Fruit fly (Drosophila melanogaster) whole organism, prepupa: Measurements from ENCODE around the gene CG33169.

ENCODE experiments used
- Blimp-1 ChIP-seq: fragments of 200-800 bp; sonication (Bioruptor generic); optimal IDR thresholded peaks from 3 replicates; lab custom pipeline; 2017; ENCODE audit warnings: missing biosample characterization, missing genetic modification characterization, mild to moderate bottlenecking, moderate library complexity, missing genetic modification reagents
- CG10631 ChIP-seq: fragments of 200-800 bp; sonication (Bioruptor generic); optimal IDR thresholded peaks from 2 replicates; lab custom pipeline; 2016; ENCODE audit warnings: missing biosample characterization, missing genetic modification characterization
- CG11762 ChIP-seq: fragments of 200-800 bp; sonication (Bioruptor generic); optimal IDR thresholded peaks from 3 replicates; lab custom pipeline; 2016; ENCODE audit warnings: missing biosample characterization, missing genetic modification characterization; ENCODE audit not compliant: insufficient read depth
- CG15336 ChIP-seq: fragments of 200-800 bp; sonication (Bioruptor generic); IDR thresholded peaks from 2 replicates; pipeline ENCODE4 v1.3.6; 2022; ENCODE audit warnings: missing biosample characterization, missing genetic modification characterization
- CG1621 ChIP-seq: fragments of 200-800 bp; sonication (Bioruptor generic); optimal IDR thresholded peaks from 3 replicates; lab custom pipeline; 2018; ENCODE audit warnings: missing biosample characterization, mild to moderate bottlenecking, missing genetic modification characterization
- CG16779 ChIP-seq: fragments of 200-800 bp; sonication (Bioruptor generic); optimal IDR thresholded peaks from 3 replicates; lab custom pipeline; 2017; ENCODE audit warnings: missing biosample characterization, mild to moderate bottlenecking, missing genetic modification characterization
- CG31627 ChIP-seq: fragments of 200-800 bp; sonication (Bioruptor generic); optimal IDR thresholded peaks from 3 replicates; lab custom pipeline; 2016; ENCODE audit warnings: missing biosample characterization, missing genetic modification characterization
- CG34406 ChIP-seq: fragments of 200-800 bp; sonication (Bioruptor generic); optimal IDR thresholded peaks from 3 replicates; lab custom pipeline; 2016; ENCODE audit warnings: missing biosample characterization, missing genetic modification characterization
- CG3919 ChIP-seq: fragments of 200-800 bp; sonication (Bioruptor generic); optimal IDR thresholded peaks from 3 replicates; lab custom pipeline; 2016; ENCODE audit warnings: missing biosample characterization, missing genetic modification characterization
- CG4318 ChIP-seq: fragments of 200-800 bp; sonication (Bioruptor generic); optimal IDR thresholded peaks from 3 replicates; lab custom pipeline; 2017; ENCODE audit warnings: missing biosample characterization, mild to moderate bottlenecking, missing genetic modification characterization
- CG6163 ChIP-seq: fragments of 200-800 bp; sonication (Bioruptor generic); IDR thresholded peaks from 3 replicates; pipeline ENCODE4 v1.3.6; 2022; ENCODE audit warnings: missing biosample characterization, missing genetic modification characterization
- CG6276 ChIP-seq: fragments of 200-800 bp; sonication (Bioruptor generic); optimal IDR thresholded peaks from 2 replicates; lab custom pipeline; 2017; ENCODE audit warnings: missing biosample characterization, mild to moderate bottlenecking, missing genetic modification characterization
- CG6792 ChIP-seq: fragments of 200-800 bp; sonication (Bioruptor generic); optimal IDR thresholded peaks from 3 replicates; lab custom pipeline; 2016; ENCODE audit warnings: missing biosample characterization, missing genetic modification characterization
- CG6808 ChIP-seq: fragments of 200-800 bp; sonication (Bioruptor generic); optimal IDR thresholded peaks from 3 replicates; lab custom pipeline; 2017; ENCODE audit warnings: missing biosample characterization, missing genetic modification characterization, mild to moderate bottlenecking, moderate library complexity, missing genetic modification reagents
- CG6854 ChIP-seq: fragments of 200-800 bp; sonication (Bioruptor generic); optimal IDR thresholded peaks from 2 replicates; lab custom pipeline; 2017; ENCODE audit warnings: missing biosample characterization, mild to moderate bottlenecking, missing genetic modification characterization
- CG7368 ChIP-seq: fragments of 200-800 bp; sonication (Bioruptor generic); optimal IDR thresholded peaks from 3 replicates; lab custom pipeline; 2016; ENCODE audit warnings: missing biosample characterization, missing genetic modification characterization
- CG8119 ChIP-seq: fragments of 200-800 bp; sonication (Bioruptor generic); IDR thresholded peaks from 3 replicates; pipeline ENCODE4 v1.3.6; 2022; ENCODE audit warnings: missing biosample characterization, missing genetic modification characterization
- CG8319 ChIP-seq: fragments of 200-800 bp; sonication (Bioruptor generic); optimal IDR thresholded peaks from 3 replicates; lab custom pipeline; 2016; ENCODE audit warnings: missing biosample characterization, missing genetic modification characterization
- CG8632 ChIP-seq: fragments of 200-800 bp; sonication (Bioruptor generic); optimal IDR thresholded peaks from 3 replicates; lab custom pipeline; 2016; ENCODE audit warnings: missing biosample characterization, missing genetic modification characterization
- Eip75B ChIP-seq: fragments of 200-800 bp; sonication (Bioruptor generic); optimal IDR thresholded peaks from 3 replicates; lab custom pipeline; 2016; ENCODE audit warnings: missing biosample characterization, missing genetic modification characterization
- Eip78C ChIP-seq: fragments of 200-800 bp; sonication (Bioruptor generic); peaks from one replicate; lab custom pipeline; 2016; ENCODE audit warnings: missing biosample characterization, missing genetic modification characterization
- Eip93F ChIP-seq: fragments of 200-800 bp; sonication (Bioruptor generic); optimal IDR thresholded peaks from 2 replicates; lab custom pipeline; 2016; ENCODE audit warnings: missing biosample characterization, mild to moderate bottlenecking, missing genetic modification characterization
- Ets21C ChIP-seq: fragments of 200-800 bp; sonication (Bioruptor generic); optimal IDR thresholded peaks from 3 replicates; lab custom pipeline; 2016; ENCODE audit warnings: missing biosample characterization, missing genetic modification characterization
- Hr39 ChIP-seq: fragments of 200-800 bp; sonication (Bioruptor generic); optimal IDR thresholded peaks from 2 replicates; lab custom pipeline; 2016; ENCODE audit warnings: missing biosample characterization, missing genetic modification characterization
- Hr4 ChIP-seq: fragments of 200-800 bp; sonication (Bioruptor generic); optimal IDR thresholded peaks from 3 replicates; lab custom pipeline; 2016; ENCODE audit warnings: missing biosample characterization, missing genetic modification characterization
- OdsH ChIP-seq: fragments of 200-800 bp; sonication (Bioruptor generic); optimal IDR thresholded peaks from 3 replicates; lab custom pipeline; 2016; ENCODE audit warnings: missing biosample characterization, missing genetic modification characterization
- Smox ChIP-seq: fragments of 200-800 bp; sonication (Bioruptor generic); optimal IDR thresholded peaks from 3 replicates; lab custom pipeline; 2016; ENCODE audit warnings: missing biosample characterization, missing genetic modification characterization
- Sox14 ChIP-seq: fragments of 200-800 bp; sonication (Bioruptor generic); optimal IDR thresholded peaks from 3 replicates; lab custom pipeline; 2016; ENCODE audit warnings: missing biosample characterization, missing genetic modification characterization
- achi ChIP-seq: fragments of 200-800 bp; sonication (Bioruptor generic); optimal IDR thresholded peaks from 3 replicates; lab custom pipeline; 2016; ENCODE audit warnings: missing biosample characterization, missing genetic modification characterization
- cyc ChIP-seq: fragments of 200-800 bp; sonication (Bioruptor generic); optimal IDR thresholded peaks from 3 replicates; lab custom pipeline; 2016; ENCODE audit warnings: missing biosample characterization, missing genetic modification characterization
- dac ChIP-seq: fragments of 200-800 bp; sonication (Bioruptor generic); optimal IDR thresholded peaks from 2 replicates; lab custom pipeline; 2017; ENCODE audit warnings: missing biosample characterization, mild to moderate bottlenecking, missing genetic modification characterization
- dsx ChIP-seq: fragments of 200-800 bp; optimal IDR thresholded peaks from 3 replicates; lab custom pipeline; 2019; ENCODE audit warnings: missing biosample characterization, mild to moderate bottlenecking, missing genetic modification characterization, moderate library complexity; ENCODE audit not compliant: poor library complexity, severe bottlenecking
- esn ChIP-seq: fragments of 200-800 bp; sonication (Bioruptor generic); optimal IDR thresholded peaks from 2 replicates; lab custom pipeline; 2016; ENCODE audit warnings: missing biosample characterization, mild to moderate bottlenecking, missing genetic modification characterization, moderate library complexity
- fkh ChIP-seq: fragments of 200-800 bp; sonication (Bioruptor generic); optimal IDR thresholded peaks from 3 replicates; lab custom pipeline; 2017; ENCODE audit warnings: missing biosample characterization, mild to moderate bottlenecking, missing genetic modification characterization, moderate library complexity
- lz ChIP-seq: fragments of 200-800 bp; sonication (Bioruptor generic); optimal IDR thresholded peaks from 3 replicates; lab custom pipeline; 2016; ENCODE audit warnings: missing biosample characterization, missing genetic modification characterization
- pdm3 ChIP-seq: fragments of 200-800 bp; sonication (Bioruptor generic); optimal IDR thresholded peaks from 3 replicates; lab custom pipeline; 2016; ENCODE audit warnings: missing biosample characterization, missing genetic modification characterization
- salr ChIP-seq, 2 experiments: fragments of 200-800 bp; sonication (Bioruptor generic); optimal IDR thresholded peaks; 3 replicates each; lab custom pipeline; 2016 to 2018; ENCODE audit warnings: missing biosample characterization in 2 of 2, missing genetic modification characterization in 2 of 2, mild to moderate bottlenecking in 1 of 2
- ss ChIP-seq, 2 experiments: fragments of 200-800 bp; sonication (Bioruptor generic); optimal IDR thresholded peaks; 2 replicates in 1 of 2; 3 replicates in 1 of 2; lab custom pipeline; 2017 to 2018; ENCODE audit warnings: mild to moderate bottlenecking in 2 of 2, missing biosample characterization in 2 of 2, missing genetic modification characterization in 2 of 2, moderate library complexity in 1 of 2
- svp ChIP-seq: fragments of 200-800 bp; sonication (Bioruptor generic); peaks from one replicate; lab custom pipeline; 2016; ENCODE audit warnings: missing biosample characterization, missing genetic modification characterization
- topi ChIP-seq: fragments of 200-800 bp; sonication (Bioruptor generic); optimal IDR thresholded peaks from 3 replicates; lab custom pipeline; 2016; ENCODE audit warnings: missing biosample characterization, missing genetic modification characterization

Gene CG33169

dm6 chr3L:22871030-22871844 lies 7.6 kb downstream of the CG33169 start (continued):
- no peak for TF ChIP-seq dsx
- TF ChIP-seq Hr4: no peak

- TF ChIP-seq achi (GFP tag; lab: Kevin White, UChicago): no peak
- no peak for TF ChIP-seq CG6276 (GFP tag; lab: Kevin White, UChicago)
- TF ChIP-seq Hr4: no peak
- no peak for TF ChIP-seq CG3919
- TF ChIP-seq CG6808 (GFP tag; lab: Kevin White, UChicago): peak; percentile 9
- peak; percentile 23; the same call in 1 of the 3 replicates for TF ChIP-seq CG6163
- peak; percentile 24 for TF ChIP-seq Eip78C
- peak; percentile 1 for TF ChIP-seq dsx
- peak; percentile 18 for TF ChIP-seq esn (GFP tag; lab: Kevin White, UChicago)
- 0 out of 3 replicates have a peak, but pooled peaks have one; percentile 27 for TF ChIP-seq CG8119 (GFP tag; lab: Robert Waterston, UW)
- no peak for TF ChIP-seq dac
- peak; percentile 3 for TF ChIP-seq CG31627 (GFP tag; lab: Kevin White, UChicago)
- peak; percentile 15 for TF ChIP-seq CG1621 (tag; lab: Kevin White, UChicago)
- peak; percentile 27 for TF ChIP-seq fkh (GFP tag; lab: Kevin White, UChicago)
- peak; percentile 79 for TF ChIP-seq svp (GFP tag; lab: Kevin White, UChicago)
- TF ChIP-seq CG6854: peak; percentile 54
- no peak for TF ChIP-seq Hr39 (GFP tag; lab: Kevin White, UChicago)
- TF ChIP-seq ss (GFP tag; optimal IDR thresholded peaks at IDR 0.05; lab: Kevin White, UChicago): peak in 1 of 2 experiments; percentile 15
- TF ChIP-seq, all 60 proteins: peak for 12
These were observed 8.2 kb downstream of the CG33169 start, which contains the start of the genes CG11109 and Arf1 for dm6 chr3L:22871845-22872361. Gene CG11109 (plus strand): TSS chr3L:22872200. Gene Arf1 (minus strand): TSS chr3L:22872231.

dm6 chr3L:22877934-22878333 lies 14.3 kb downstream of the CG33169 start:
- no peak for TF ChIP-seq CG8119 (GFP tag; lab: Robert Waterston, UW)
- peak; percentile 18 for TF ChIP-seq Eip93F (GFP tag; lab: Kevin White, UChicago)
- no peak for TF ChIP-seq CG6792 (GFP tag; lab: Kevin White, UChicago)
- TF ChIP-seq CG10631 (GFP tag; lab: Kevin White, UChicago): no peak
- 0 out of 3 replicates have a peak, but pooled peaks have one; percentile 10 for TF ChIP-seq CG6163
- TF ChIP-seq cyc (GFP tag; lab: Kevin White, UChicago): no peak
- TF ChIP-seq CG16779 (tag; lab: Kevin White, UChicago): peak; percentile 8
- TF ChIP-seq OdsH (GFP tag; lab: Kevin White, UChicago): no peak
- TF ChIP-seq CG15336 (GFP tag; lab: Robert Waterston, UW): no peak
- TF ChIP-seq lz (GFP tag; lab: Kevin White, UChicago): no peak

- TF ChIP-seq CG10631 (GFP tag; lab: Kevin White, UChicago) (peak; percentile 100), fkh (GFP tag; lab: Kevin White, UChicago) (peak; percentile 96), CG4318 (peak; percentile 100), CG8319 (GFP tag; lab: Kevin White, UChicago) (peak; percentile 100), Eip75B (GFP tag; lab: Kevin White, UChicago) (peak; percentile 100), CG34406 (peak; percentile 100), esn (GFP tag; lab: Kevin White, UChicago) (peak; percentile 100), Hr39 (GFP tag; lab: Kevin White, UChicago) (peak; percentile 100), Eip93F (GFP tag; lab: Kevin White, UChicago) (peak; percentile 100), salr (GFP tag; optimal IDR thresholded peaks at IDR 0.05; lab: Kevin White, UChicago) (peak; percentile 100), achi (GFP tag; lab: Kevin White, UChicago) (peak; percentile 99), Smox (GFP tag; lab: Kevin White, UChicago) (peak; percentile 100), pdm3 (peak; percentile 100), topi (GFP tag; lab: Kevin White, UChicago) (peak; percentile 100), CG1621 (tag; lab: Kevin White, UChicago) (peak; percentile 100), CG7368 (GFP tag; lab: Kevin White, UChicago) (peak; percentile 100), CG8632 (GFP tag; lab: Kevin White, UChicago) (peak; percentile 100), lz (GFP tag; lab: Kevin White, UChicago) (peak; percentile 100), CG16779 (tag; lab: Kevin White, UChicago) (peak; percentile 99), CG11762 (peak; percentile 100), Sox14 (peak; percentile 100), Eip78C (peak; percentile 100), Hr4 (peak; percentile 100), Ets21C (GFP tag; lab: Kevin White, UChicago) (peak; percentile 100), Blimp-1 (GFP tag; lab: Kevin White, UChicago) (peak; percentile 98), CG6854 (peak; percentile 100)
These were observed 15.2 kb downstream of the CG33169 start, which contains the start of the genes Chro and Ssl1 for dm6 chr3L:22878723-22879343. Gene Chro (minus strand): TSS chr3L:22878984. Gene Ssl1 (plus strand): TSS chr3L:22879089.
